Worm (Caenorhabditis elegans) whole organism, L1 larva: ENCODE results near the gene srxa-6.

Experiments
- C04F5.9 ChIP-seq: sonication (generic microtip); optimal IDR thresholded peaks from 2 replicates; lab custom pipeline; 2016; ENCODE audit warnings: missing genetic modification characterization, missing compliant biosample characterization
- F16B12.6 ChIP-seq: fragments of 150-350 bp; optimal IDR thresholded peaks from 2 replicates; lab custom pipeline; 2014; ENCODE audit warnings: missing biosample characterization, missing genetic modification characterization
- aha-1 ChIP-seq: fragments of 150-350 bp; optimal IDR thresholded peaks from 2 replicates; lab custom pipeline; 2014; ENCODE audit warnings: missing biosample characterization, missing genetic modification characterization
- alr-1 ChIP-seq: fragments of 200-800 bp; sonication (Bioruptor generic); optimal IDR thresholded peaks from 2 replicates; lab custom pipeline; 2018; ENCODE audit warnings: borderline replicate concordance, mild to moderate bottlenecking, missing genetic modification characterization, missing compliant biosample characterization
- ceh-63 ChIP-seq: fragments of 200-800 bp; sonication (Bioruptor generic); optimal IDR thresholded peaks from 2 replicates; lab custom pipeline; 2018; ENCODE audit warnings: mild to moderate bottlenecking, missing genetic modification characterization, missing compliant biosample characterization
- ceh-82 ChIP-seq, 3 experiments: fragments of 150-350 bp in 1 of 3; sonication (generic microtip) in 2 of 3; optimal IDR thresholded peaks; 2 replicates each; lab custom pipeline; 2014 to 2017; ENCODE audit warnings: missing biosample characterization in 3 of 3, missing genetic modification characterization in 3 of 3
- ceh-90 ChIP-seq: sonication (generic microtip); optimal IDR thresholded peaks from 2 replicates; lab custom pipeline; 2016; ENCODE audit warnings: missing genetic modification characterization, missing compliant biosample characterization
- ces-1 ChIP-seq: fragments of 150-350 bp; optimal IDR thresholded peaks from 2 replicates; lab custom pipeline; 2014; ENCODE audit warnings: missing biosample characterization, missing genetic modification reagents, missing genetic modification characterization
- efl-1 ChIP-seq, 4 experiments: fragments of 150-350 bp; optimal IDR thresholded peaks in 3 of 4; peaks in 1 of 4; 1 replicate in 1 of 4; 2 replicates in 3 of 4; lab custom pipeline; 2014; ENCODE audit warnings: missing biosample characterization in 2 of 4, missing genetic modification characterization in 2 of 4, missing genetic modification reagents in 2 of 4
- efl-3 ChIP-seq: fragments of 200-800 bp; sonication (Bioruptor generic); optimal IDR thresholded peaks from 2 replicates; lab custom pipeline; 2018; ENCODE audit warnings: mild to moderate bottlenecking, missing genetic modification characterization, missing compliant biosample characterization
- egl-27 ChIP-seq, 2 experiments: fragments of 150-350 bp in 1 of 2; sonication (generic microtip); optimal IDR thresholded peaks; 3 replicates each; lab custom pipeline; 2017 to 2018; ENCODE audit warnings: missing biosample characterization in 2 of 2, missing genetic modification characterization in 2 of 2, missing genetic modification reagents in 2 of 2
- elt-2 ChIP-seq: sonication (generic microtip); optimal IDR thresholded peaks from 2 replicates; lab custom pipeline; 2016; ENCODE audit warnings: missing genetic modification characterization, mild to moderate bottlenecking, inconsistent platforms, missing compliant biosample characterization, missing genetic modification reagents
- elt-3 ChIP-seq, 6 experiments: fragments of 150-350 bp in 1 of 6; sonication (generic microtip); optimal IDR thresholded peaks; 2 replicates each; lab custom pipeline; 2017 to 2018; ENCODE audit warnings: missing biosample characterization in 6 of 6, missing genetic modification characterization in 6 of 6, inconsistent platforms in 1 of 6
- grh-1 ChIP-seq: fragments of 200-800 bp; sonication (Bioruptor generic); IDR thresholded peaks from 2 replicates; pipeline ENCODE4 v1.3.6; 2022; ENCODE audit warnings: missing genetic modification reagents, missing genetic modification characterization, missing compliant biosample characterization
- hlh-17 ChIP-seq: fragments of 200-800 bp; sonication (Bioruptor generic); optimal IDR thresholded peaks from 2 replicates; lab custom pipeline; 2018; ENCODE audit warnings: missing genetic modification characterization, mild to moderate bottlenecking, missing compliant biosample characterization, moderate library complexity, borderline replicate concordance
- hlh-4 ChIP-seq: sonication (generic microtip); optimal IDR thresholded peaks from 2 replicates; lab custom pipeline; 2016; ENCODE audit warnings: mild to moderate bottlenecking, missing genetic modification characterization, missing compliant biosample characterization
- hpl-2 ChIP-seq: fragments of 150-350 bp; optimal IDR thresholded peaks from 2 replicates; lab custom pipeline; 2014; ENCODE audit warnings: missing biosample characterization, missing genetic modification reagents, missing genetic modification characterization
- isw-1 ChIP-seq: fragments of 200-800 bp; sonication (Bioruptor generic); IDR thresholded peaks from 2 replicates; pipeline ENCODE4 v1.3.6; 2022; ENCODE audit warnings: missing genetic modification characterization, missing compliant biosample characterization
- jun-1 ChIP-seq: fragments of 150-350 bp; optimal IDR thresholded peaks from 2 replicates; lab custom pipeline; 2014; ENCODE audit warnings: missing biosample characterization, missing genetic modification reagents, missing genetic modification characterization
- lin-14 ChIP-seq: fragments of 200-800 bp; sonication (Bioruptor generic); optimal IDR thresholded peaks from 2 replicates; lab custom pipeline; 2018; ENCODE audit warnings: mild to moderate bottlenecking, missing genetic modification characterization, moderate library complexity, missing compliant biosample characterization
- lin-35 ChIP-seq, 2 experiments: fragments of 150-350 bp; optimal IDR thresholded peaks; 2 replicates each; lab custom pipeline; 2014; ENCODE audit warnings: missing biosample characterization in 2 of 2, missing genetic modification characterization in 2 of 2, missing genetic modification reagents in 2 of 2
- mdl-1 ChIP-seq, 2 experiments: fragments of 150-350 bp; optimal IDR thresholded peaks; 2 replicates each; lab custom pipeline; 2014 to 2017; ENCODE audit warnings: missing biosample characterization in 2 of 2, missing genetic modification characterization in 2 of 2, inconsistent platforms in 1 of 2
- mef-2 ChIP-seq: fragments of 150-350 bp; optimal IDR thresholded peaks from 2 replicates; lab custom pipeline; 2014; ENCODE audit warnings: missing biosample characterization, missing genetic modification characterization
- mep-1 ChIP-seq: fragments of 150-350 bp; optimal IDR thresholded peaks from 2 replicates; lab custom pipeline; 2014; ENCODE audit warnings: missing biosample characterization, missing genetic modification characterization
- nhr-12 ChIP-seq: sonication (generic microtip); optimal IDR thresholded peaks from 2 replicates; lab custom pipeline; 2017; ENCODE audit warnings: missing biosample characterization, missing genetic modification characterization
- nhr-237 ChIP-seq: fragments of 150-350 bp; optimal IDR thresholded peaks from 2 replicates; lab custom pipeline; 2014; ENCODE audit warnings: missing biosample characterization, missing genetic modification characterization
- nhr-76 ChIP-seq: sonication (generic microtip); optimal IDR thresholded peaks from 2 replicates; lab custom pipeline; 2017; ENCODE audit warnings: missing biosample characterization, missing genetic modification characterization
- nhr-85 ChIP-seq: sonication (generic microtip); peaks from one replicate; lab custom pipeline; 2016; ENCODE audit warnings: missing genetic modification characterization, inconsistent platforms, missing compliant biosample characterization
- skn-1 ChIP-seq: fragments of 150-350 bp; optimal IDR thresholded peaks from 2 replicates; lab custom pipeline; 2014; ENCODE audit warnings: missing biosample characterization, missing genetic modification characterization
- snu-23 ChIP-seq: sonication (generic microtip); optimal IDR thresholded peaks from 2 replicates; lab custom pipeline; 2016; ENCODE audit warnings: missing genetic modification characterization, missing compliant biosample characterization
- sptf-1 ChIP-seq: fragments of 150-350 bp; optimal IDR thresholded peaks from 2 replicates; lab custom pipeline; 2014; ENCODE audit warnings: missing biosample characterization, missing genetic modification characterization
- sup-37 ChIP-seq: fragments of 200-800 bp; sonication (Bioruptor generic); optimal IDR thresholded peaks from 2 replicates; lab custom pipeline; 2018; ENCODE audit warnings: mild to moderate bottlenecking, missing genetic modification characterization, missing compliant biosample characterization
- unc-62 ChIP-seq: fragments of 150-350 bp; optimal IDR thresholded peaks from 2 replicates; lab custom pipeline; 2014; ENCODE audit warnings: missing biosample characterization, missing genetic modification reagents, missing genetic modification characterization
- zip-4 ChIP-seq: fragments of 200-800 bp; sonication (Bioruptor generic); optimal IDR thresholded peaks from 2 replicates; lab custom pipeline; 2018; ENCODE audit warnings: mild to moderate bottlenecking, missing genetic modification characterization, moderate library complexity, missing compliant biosample characterization

srxa-6 gene

DNA sequence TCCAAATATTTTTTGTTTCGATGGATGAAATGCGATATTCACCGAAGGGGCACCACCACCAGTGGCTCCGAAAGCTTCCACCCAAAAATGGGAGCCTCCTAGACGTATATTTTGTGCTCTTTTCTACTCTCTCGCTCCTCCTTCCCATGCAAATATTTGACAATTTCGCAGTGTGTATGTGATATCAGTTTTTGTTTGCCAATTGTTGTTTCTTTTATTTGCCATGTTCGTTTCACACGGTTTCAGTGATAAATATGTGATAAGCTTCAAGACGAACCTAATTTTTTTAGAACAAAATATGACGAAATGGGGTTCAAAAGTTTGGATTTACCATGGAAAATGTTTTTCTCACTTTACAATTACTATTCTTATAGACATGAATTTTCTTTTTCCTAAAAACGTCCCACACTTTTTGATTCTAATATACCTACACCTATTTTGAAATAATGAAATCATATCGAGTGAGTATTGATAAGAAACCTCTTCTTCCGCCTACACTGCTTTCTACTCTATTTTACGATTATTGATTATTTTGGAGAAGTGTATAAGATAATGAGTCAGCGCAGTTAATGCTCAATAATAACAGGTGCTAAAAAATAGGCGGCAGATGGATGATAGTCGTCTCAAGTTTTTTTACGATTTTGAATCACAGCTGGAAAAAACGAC is 19.2 kb downstream of the srxa-6 start:
- TF ChIP-seq zip-4, result no peak
- TF ChIP-seq elt-2, result peak; percentile 16
- TF ChIP-seq lin-14 (GFP tag; lab: Kevin White, UChicago), result peak; percentile 25
- no peak for TF ChIP-seq skn-1
- no peak for TF ChIP-seq nhr-12 (tag; lab: Kevin White, UChicago)
- peak; percentile 24 for TF ChIP-seq nhr-85 (tag; lab: Kevin White, UChicago)

DNA sequence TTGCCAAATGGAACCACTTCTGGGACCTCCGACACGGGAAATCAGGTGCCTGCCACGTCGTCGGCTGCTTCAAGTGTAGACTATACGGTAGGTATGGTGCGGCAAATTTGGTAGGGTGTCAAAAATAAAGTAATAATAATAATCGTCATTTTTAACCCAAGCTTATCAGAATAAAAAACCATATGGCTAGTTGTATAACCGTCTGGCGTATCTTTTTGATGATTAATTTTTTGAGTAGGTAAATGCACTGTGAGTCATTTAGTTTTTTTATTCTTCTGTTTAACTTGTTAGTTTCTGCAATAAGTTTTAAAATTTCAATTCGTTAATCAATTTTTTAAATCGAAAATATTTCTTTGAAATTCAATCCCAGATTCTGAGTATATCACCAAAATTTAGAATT is 20.7 kb downstream of the srxa-6 start:
- no peak for TF ChIP-seq isw-1 (GFP tag; lab: Robert Waterston, UW)
- TF ChIP-seq unc-62 (GFP tag; lab: Kevin White, UChicago), result no peak
- no peak for TF ChIP-seq alr-1 (tag; lab: Kevin White, UChicago)
- no peak for TF ChIP-seq mdl-1 (tag; optimal IDR thresholded peaks at IDR 0.05; lab: Kevin White, UChicago)
- TF ChIP-seq sup-37 (GFP tag; lab: Kevin White, UChicago), result no peak
- no peak for TF ChIP-seq C04F5.9 (tag; lab: Kevin White, UChicago)
- TF ChIP-seq sptf-1 (tag; lab: Kevin White, UChicago), result no peak
- TF ChIP-seq ceh-63 (GFP tag; lab: Kevin White, UChicago), result no peak
- TF ChIP-seq ceh-90 (tag; lab: Kevin White, UChicago), result no peak
- no peak for TF ChIP-seq hlh-4 (tag; lab: Kevin White, UChicago)
- TF ChIP-seq F16B12.6, result no peak
- TF ChIP-seq mef-2 (tag; lab: Kevin White, UChicago), result no peak
- TF ChIP-seq lin-14 (GFP tag; lab: Kevin White, UChicago), result no peak

DNA sequence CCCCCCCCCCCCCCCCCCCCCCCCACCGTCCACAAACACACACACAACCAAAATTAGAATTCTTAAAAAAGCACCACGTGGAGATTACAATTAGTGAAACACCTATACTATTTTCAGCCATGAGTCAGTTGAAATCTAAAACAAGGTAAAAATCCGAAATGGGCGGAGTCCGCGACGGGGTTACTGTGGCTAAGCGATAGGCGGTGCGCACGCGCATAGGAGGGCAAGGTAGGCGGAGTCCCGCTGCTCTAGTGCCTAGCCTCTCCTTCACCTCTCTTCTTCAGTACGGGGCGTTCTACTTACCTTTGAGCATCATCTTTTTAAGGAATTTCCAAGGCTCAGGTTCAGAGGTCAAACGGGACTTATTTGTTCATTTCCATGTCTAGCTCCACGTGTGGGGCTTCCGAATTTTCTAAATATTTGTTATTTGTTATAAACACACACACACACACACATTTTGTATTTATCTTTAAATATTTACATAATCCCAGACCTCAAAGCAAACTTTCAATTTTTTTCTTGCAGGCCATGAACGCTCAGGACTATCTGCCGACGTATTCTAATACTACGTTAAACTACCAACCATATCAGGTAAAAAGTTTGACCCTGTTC is 21.7 kb downstream of the srxa-6 start:
- TF ChIP-seq grh-1 (GFP tag; lab: Robert Waterston, UW) (no peak), mdl-1 (tag; optimal IDR thresholded peaks at IDR 0.05; lab: Kevin White, UChicago) (peak in 1 of 2 experiments; percentile 22), lin-14 (GFP tag; lab: Kevin White, UChicago) (peak; percentile 26), aha-1 (tag; lab: Kevin White, UChicago) (no peak)

DNA sequence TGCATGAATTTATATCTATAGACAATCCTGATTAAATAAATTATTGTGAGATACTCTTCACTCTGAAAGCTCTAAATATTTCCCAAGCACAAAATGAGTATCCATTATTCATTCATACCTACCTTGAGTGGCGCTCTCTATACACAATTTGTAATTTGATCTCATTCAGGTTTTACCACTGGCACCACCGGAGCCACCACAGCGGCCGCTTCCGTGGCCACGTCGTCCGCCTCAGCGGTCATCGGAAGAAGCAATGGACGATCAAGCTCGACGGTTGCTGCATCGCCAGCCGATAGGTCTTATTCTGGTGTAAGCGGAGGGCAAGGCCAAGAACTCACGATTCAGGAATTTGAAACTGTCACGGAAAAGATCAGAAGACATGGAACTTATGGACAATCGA is 22.5 kb downstream of the srxa-6 start:
- TF ChIP-seq elt-3 (tag; optimal IDR thresholded peaks at IDR 0.05; lab: Kevin White, UChicago) (no peak), zip-4 (no peak), jun-1 (no peak), lin-35 (GFP tag; optimal IDR thresholded peaks at IDR 0.05; lab: Kevin White, UChicago) (no peak), nhr-76 (tag; lab: Kevin White, UChicago) (no peak), hpl-2 (GFP tag; lab: Kevin White, UChicago) (no peak), mep-1 (no peak), snu-23 (GFP tag; lab: Kevin White, UChicago) (no peak), efl-3 (GFP tag; lab: Kevin White, UChicago) (no peak), ces-1 (GFP tag; lab: Kevin White, UChicago) (no peak), skn-1 (no peak), hlh-17 (GFP tag; lab: Kevin White, UChicago) (no peak), nhr-237 (tag; lab: Kevin White, UChicago) (no peak), egl-27 (tag; optimal IDR thresholded peaks at IDR 0.05; lab: Kevin White, UChicago) (no peak)
- TF ChIP-seq, all 84 proteins: peak for 0

DNA sequence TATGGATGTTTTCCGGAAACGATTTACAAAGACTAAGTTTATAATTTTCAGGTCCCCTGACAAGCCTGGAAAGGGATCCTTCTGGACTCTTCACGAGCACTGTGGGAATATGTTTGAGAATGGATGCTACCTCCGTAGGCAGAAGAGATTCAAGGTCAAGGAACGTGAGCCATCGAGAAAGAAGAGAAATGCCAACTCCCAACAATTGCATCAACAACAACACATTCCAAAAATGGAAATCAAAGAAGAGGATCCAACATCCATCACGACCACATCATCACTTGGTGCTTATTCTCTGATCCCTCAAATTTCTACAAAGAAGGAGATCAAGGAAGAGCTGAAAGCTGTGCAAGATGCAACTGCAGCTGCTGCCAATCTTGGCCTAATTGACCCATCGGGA is 23.3 kb downstream of the srxa-6 start:
- no peak for TF ChIP-seq ceh-82 (tag; optimal IDR thresholded peaks at IDR 0.05; lab: Kevin White, UChicago)
- no peak for TF ChIP-seq jun-1
- TF ChIP-seq efl-1 (optimal IDR thresholded peaks at IDR 0.05; lab: Kevin White, UChicago), result no peak
- TF ChIP-seq efl-1 (GFP tag; optimal IDR thresholded peaks at IDR 0.05 in 1 of 2; lab: Kevin White, UChicago), result peak in 1 of 2 experiments; percentile 75
- TF ChIP-seq, all 84 proteins: peak for 1
